Fruit fly (Drosophila melanogaster) whole organism, embryonic: ENCODE measurements around the gene Acf.

Experiments used
- Ada2b ChIP-seq: fragments of 200-800 bp; sonication (Bioruptor generic); IDR thresholded peaks from 2 replicates; pipeline ENCODE4 v1.3.6; 2022; ENCODE audit warnings: missing biosample characterization, missing genetic modification characterization
- Adf1 ChIP-seq: fragments of 200-800 bp; sonication (Bioruptor generic); IDR thresholded peaks from 2 replicates; pipeline ENCODE4 v1.3.6; 2022; ENCODE audit warnings: missing biosample characterization, missing genetic modification characterization
- Awh ChIP-seq: fragments of 200-800 bp; sonication (Bioruptor generic); IDR thresholded peaks from 2 replicates; pipeline ENCODE4, ENCODE4 v1.3.6; 2022; ENCODE audit warnings: missing biosample characterization, missing genetic modification characterization
- BEAF-32 ChIP-seq: fragments of 200-800 bp; sonication (Bioruptor generic); optimal IDR thresholded peaks from 3 replicates; lab custom pipeline; 2017; ENCODE audit warnings: missing biosample characterization, missing genetic modification characterization, mild to moderate bottlenecking, moderate library complexity, missing genetic modification reagents
- CG10979 ChIP-seq: fragments of 200-800 bp; sonication (Bioruptor generic); optimal IDR thresholded peaks from 2 replicates; lab custom pipeline; 2018; ENCODE audit warnings: missing biosample characterization, mild to moderate bottlenecking, missing genetic modification characterization, moderate library complexity
- CG11247 ChIP-seq: fragments of 200-800 bp; sonication (Bioruptor generic); IDR thresholded peaks from 2 replicates; pipeline ENCODE4 v1.3.6; 2022; ENCODE audit warnings: missing biosample characterization, missing genetic modification characterization
- CG11398 ChIP-seq: fragments of 200-800 bp; sonication (Bioruptor generic); optimal IDR thresholded peaks from 2 replicates; lab custom pipeline; 2016; ENCODE audit warnings: missing biosample characterization, missing genetic modification characterization
- CG1233 ChIP-seq: fragments of 200-800 bp; sonication (Bioruptor generic); optimal IDR thresholded peaks from 4 replicates; lab custom pipeline; 2018; ENCODE audit warnings: missing biosample characterization, mild to moderate bottlenecking, missing genetic modification characterization
- CG13424 ChIP-seq: fragments of 200-800 bp; sonication (Bioruptor generic); optimal IDR thresholded peaks from 2 replicates; lab custom pipeline; 2019; ENCODE audit warnings: missing biosample characterization, mild to moderate bottlenecking, missing genetic modification characterization, moderate library complexity
- CG15011 ChIP-seq: fragments of 200-800 bp; sonication (Bioruptor generic); optimal IDR thresholded peaks from 3 replicates; lab custom pipeline; 2018; ENCODE audit warnings: missing biosample characterization, mild to moderate bottlenecking, missing genetic modification characterization
- CG15269 ChIP-seq: fragments of 200-800 bp; sonication (Bioruptor generic); optimal IDR thresholded peaks from 2 replicates; lab custom pipeline; 2018; ENCODE audit warnings: missing biosample characterization, mild to moderate bottlenecking, missing genetic modification characterization, moderate library complexity
- CG15479 ChIP-seq: fragments of 200-800 bp; sonication (Bioruptor generic); optimal IDR thresholded peaks from 3 replicates; lab custom pipeline; 2019; ENCODE audit warnings: missing biosample characterization, mild to moderate bottlenecking, missing genetic modification characterization, moderate library complexity
- CG17612 ChIP-seq: fragments of 200-800 bp; sonication (Bioruptor generic); IDR thresholded peaks from 2 replicates; pipeline ENCODE4 v1.3.6; 2022; ENCODE audit warnings: missing biosample characterization, missing genetic modification characterization
- CG18599 ChIP-seq: fragments of 200-800 bp; sonication (Bioruptor generic); optimal IDR thresholded peaks from 3 replicates; lab custom pipeline; 2017; ENCODE audit warnings: missing biosample characterization, missing genetic modification characterization, mild to moderate bottlenecking, moderate library complexity, missing genetic modification reagents
- CG18764 ChIP-seq: fragments of 200-800 bp; sonication (Bioruptor generic); optimal IDR thresholded peaks from 3 replicates; lab custom pipeline; 2016; ENCODE audit warnings: missing biosample characterization, missing genetic modification characterization
- CG2875 ChIP-seq: fragments of 200-800 bp; sonication (Bioruptor generic); optimal IDR thresholded peaks from 2 replicates; lab custom pipeline; 2017; ENCODE audit warnings: missing biosample characterization, mild to moderate bottlenecking, missing genetic modification characterization, missing genetic modification reagents
- CG2889 ChIP-seq: fragments of 200-800 bp; sonication (Bioruptor generic); IDR thresholded peaks from 3 replicates; pipeline ENCODE4 v1.3.6; 2022; ENCODE audit warnings: missing biosample characterization, missing genetic modification characterization
- CG30020 ChIP-seq: fragments of 200-800 bp; optimal IDR thresholded peaks from 2 replicates; lab custom pipeline; 2019; ENCODE audit warnings: missing biosample characterization, mild to moderate bottlenecking, missing genetic modification characterization, moderate library complexity
- CG3065 ChIP-seq: fragments of 200-800 bp; sonication (Bioruptor generic); optimal IDR thresholded peaks from 2 replicates; lab custom pipeline; 2016; ENCODE audit warnings: missing biosample characterization, missing genetic modification characterization
- CG42726 ChIP-seq: fragments of 200-800 bp; sonication (Bioruptor generic); IDR thresholded peaks from 2 replicates; pipeline ENCODE4 v1.3.6; 2022; ENCODE audit warnings: missing biosample characterization, missing genetic modification characterization; ENCODE audit not compliant: partially characterized antibody
- CG4617 ChIP-seq: fragments of 200-800 bp; sonication (Bioruptor generic); optimal IDR thresholded peaks from 3 replicates; lab custom pipeline; 2016; ENCODE audit warnings: missing biosample characterization, missing genetic modification characterization, borderline replicate concordance
- CG8281 ChIP-seq: fragments of 200-800 bp; sonication (Bioruptor generic); optimal IDR thresholded peaks from 2 replicates; lab custom pipeline; 2018; ENCODE audit warnings: missing biosample characterization, mild to moderate bottlenecking, missing genetic modification characterization, moderate library complexity
- Deaf1 ChIP-seq: fragments of 200-800 bp; optimal IDR thresholded peaks from 3 replicates; lab custom pipeline; 2019; ENCODE audit warnings: missing biosample characterization, mild to moderate bottlenecking, missing genetic modification characterization, moderate library complexity
- Dip3 ChIP-seq: fragments of 200-800 bp; sonication (Bioruptor generic); optimal IDR thresholded peaks from 3 replicates; lab custom pipeline; 2016; ENCODE audit warnings: missing biosample characterization, missing genetic modification characterization
- Dp ChIP-seq: fragments of 200-800 bp; sonication (Bioruptor generic); optimal IDR thresholded peaks from 2 replicates; lab custom pipeline; 2018; ENCODE audit warnings: missing biosample characterization, mild to moderate bottlenecking, missing genetic modification characterization, moderate library complexity
- Gug ChIP-seq: fragments of 200-800 bp; sonication (Bioruptor generic); IDR thresholded peaks from 4 replicates; pipeline ENCODE4 v1.3.6; 2022; ENCODE audit warnings: missing biosample characterization, missing genetic modification characterization
- H15 ChIP-seq: fragments of 200-800 bp; sonication (Bioruptor generic); IDR thresholded peaks from 3 replicates; pipeline ENCODE4 v1.3.6; 2022; ENCODE audit warnings: missing biosample characterization, missing genetic modification characterization
- Hmx ChIP-seq: fragments of 200-800 bp; sonication (Bioruptor generic); optimal IDR thresholded peaks from 2 replicates; lab custom pipeline; 2016; ENCODE audit warnings: missing biosample characterization, missing genetic modification characterization
- Hr78 ChIP-seq, 2 experiments: fragments of 200-800 bp in 1 of 2; fragments of >200 bp in 1 of 2; sonication (Bioruptor generic) in 1 of 2; optimal IDR thresholded peaks; 2 replicates each; lab custom pipeline; 2017 to 2019; ENCODE audit warnings: missing biosample characterization in 2 of 2, missing genetic modification characterization in 2 of 2, mild to moderate bottlenecking in 1 of 2, moderate library complexity in 1 of 2
- Lpt ChIP-seq: fragments of >200 bp; optimal IDR thresholded peaks from 2 replicates; lab custom pipeline; 2018; ENCODE audit warnings: missing biosample characterization, missing genetic modification characterization
- Nf-YA ChIP-seq: fragments of 200-800 bp; sonication (Bioruptor generic); IDR thresholded peaks from 2 replicates; pipeline ENCODE4 v1.3.6; 2022; ENCODE audit warnings: missing biosample characterization, missing genetic modification characterization
- Nf-YB ChIP-seq: fragments of 200-800 bp; sonication (Bioruptor generic); optimal IDR thresholded peaks from 3 replicates; lab custom pipeline; 2019; ENCODE audit warnings: missing biosample characterization, mild to moderate bottlenecking, missing genetic modification characterization, moderate library complexity
- Pdp1 ChIP-seq, 2 experiments: fragments of 200-800 bp; sonication (Bioruptor generic); optimal IDR thresholded peaks; 3 replicates each; lab custom pipeline; 2016; ENCODE audit warnings: missing biosample characterization in 2 of 2, missing genetic modification characterization in 2 of 2, mild to moderate bottlenecking in 1 of 2, moderate library complexity in 1 of 2
- Sox100B ChIP-seq: fragments of 200-800 bp; sonication (Bioruptor generic); optimal IDR thresholded peaks from 3 replicates; lab custom pipeline; 2018; ENCODE audit warnings: missing biosample characterization, mild to moderate bottlenecking, missing genetic modification characterization
- Sry-δ ChIP-seq: fragments of 200-800 bp; sonication (Bioruptor generic); optimal IDR thresholded peaks from 2 replicates; lab custom pipeline; 2016; ENCODE audit warnings: missing biosample characterization, missing genetic modification characterization
- al ChIP-seq: fragments of 200-800 bp; sonication (Bioruptor generic); IDR thresholded peaks from 2 replicates; pipeline ENCODE4 v1.3.6; 2022; ENCODE audit warnings: missing biosample characterization, missing genetic modification characterization
- ash1 ChIP-seq: fragments of 200-800 bp; sonication (Bioruptor generic); optimal IDR thresholded peaks from 2 replicates; lab custom pipeline; 2018; ENCODE audit warnings: missing biosample characterization, mild to moderate bottlenecking, missing genetic modification characterization
- croc ChIP-seq: fragments of 200-800 bp; sonication (Bioruptor generic); conservative IDR thresholded peaks from 3 replicates; pipeline ENCODE4 v1.3.6; 2022; ENCODE audit warnings: missing biosample characterization, missing genetic modification characterization
- en ChIP-seq: fragments of 200-800 bp; sonication (Bioruptor generic); optimal IDR thresholded peaks from 2 replicates; lab custom pipeline; 2016; ENCODE audit warnings: missing biosample characterization, missing genetic modification characterization
- exex ChIP-seq: fragments of 200-800 bp; sonication (Bioruptor generic); optimal IDR thresholded peaks from 4 replicates; lab custom pipeline; 2018; ENCODE audit warnings: missing biosample characterization, mild to moderate bottlenecking, missing genetic modification characterization, moderate library complexity
- fd64A ChIP-seq: fragments of 200-800 bp; sonication (Bioruptor generic); optimal IDR thresholded peaks from 3 replicates; lab custom pipeline; 2018; ENCODE audit warnings: missing biosample characterization, mild to moderate bottlenecking, missing genetic modification characterization
- gcm2 ChIP-seq: fragments of 200-800 bp; sonication (Bioruptor generic); optimal IDR thresholded peaks from 2 replicates; lab custom pipeline; 2016; ENCODE audit warnings: missing biosample characterization, missing genetic modification characterization
- grau ChIP-seq: fragments of 200-800 bp; optimal IDR thresholded peaks from 3 replicates; lab custom pipeline; 2019; ENCODE audit warnings: missing biosample characterization, mild to moderate bottlenecking, missing genetic modification characterization, moderate library complexity
- nmo ChIP-seq: fragments of 200-800 bp; sonication (Bioruptor generic); optimal IDR thresholded peaks from 2 replicates; lab custom pipeline; 2018; ENCODE audit warnings: missing biosample characterization, mild to moderate bottlenecking, missing genetic modification characterization, moderate library complexity
- nom ChIP-seq: fragments of 200-800 bp; sonication (Bioruptor generic); optimal IDR thresholded peaks from 2 replicates; lab custom pipeline; 2017; ENCODE audit warnings: missing biosample characterization, missing genetic modification characterization, mild to moderate bottlenecking, moderate library complexity, missing genetic modification reagents
- pb ChIP-seq: fragments of 200-800 bp; sonication (Bioruptor generic); optimal IDR thresholded peaks from 3 replicates; lab custom pipeline; 2016; ENCODE audit warnings: missing biosample characterization, missing genetic modification characterization
- pnt ChIP-seq: fragments of 200-800 bp; sonication (Bioruptor generic); optimal IDR thresholded peaks from 3 replicates; lab custom pipeline; 2016; ENCODE audit warnings: missing biosample characterization, missing genetic modification characterization
- pros ChIP-seq: fragments of 200-800 bp; sonication (Bioruptor generic); optimal IDR thresholded peaks from 3 replicates; lab custom pipeline; 2019; ENCODE audit warnings: missing biosample characterization, mild to moderate bottlenecking, missing genetic modification characterization, moderate library complexity
- unc-4 ChIP-seq: fragments of 200-800 bp; sonication (Bioruptor generic); IDR thresholded peaks from 2 replicates; pipeline ENCODE4 v1.3.6; 2022; ENCODE audit warnings: missing biosample characterization, missing genetic modification characterization; ENCODE audit not compliant: partially characterized antibody
- yki ChIP-seq: fragments of >200 bp; optimal IDR thresholded peaks from 3 replicates; lab custom pipeline; 2018

Acf gene

dm6 chr3R:31744044-31744652 lies 49.6 kb upstream of the Acf start, which contains the start of gene CG1896 (continued):
- TF ChIP-seq CG10979 (tag; lab: Kevin White, UChicago) (peak; percentile 21), ash1 (GFP tag; lab: Kevin White, UChicago) (no peak), Adf1 (GFP tag; lab: Robert Waterston, UW) (no peak), Hr78 (GFP tag; optimal IDR thresholded peaks at IDR 0.05; lab: Kevin White, UChicago) (no peak), Lpt (no peak), Hmx (GFP tag; lab: Kevin White, UChicago) (no peak), Gug (0 out of 4 replicates have a peak, but pooled peaks have one; percentile 16), CG8281 (tag; lab: Kevin White, UChicago) (no peak), Nf-YA (GFP tag; lab: Robert Waterston, UW) (peak; percentile 30; the same call in 1 of the 2 replicates), CG1233 (GFP tag; lab: Kevin White, UChicago) (peak; percentile 39), CG4617 (GFP tag; lab: Kevin White, UChicago) (peak; percentile 40), Sry-δ (GFP tag; lab: Kevin White, UChicago) (no peak), H15 (peak; percentile 13; the same call in 1 of the 3 replicates), croc (GFP tag; lab: Robert Waterston, UW) (peak; percentile 28; the same call in 1 of the 3 replicates), pb (GFP tag; lab: Kevin White, UChicago) (no peak), Sox100B (no peak), CG11247 (GFP tag; lab: Robert Waterston, UW) (no peak), BEAF-32 (no peak), yki (lab: Kevin White, UChicago) (no peak), Deaf1 (peak; percentile 2), nom (GFP tag; lab: Kevin White, UChicago) (no peak), CG42726 (GFP tag; lab: Robert Waterston, UW) (no peak), pros (no peak), CG13424 (tag; lab: Kevin White, UChicago) (peak; percentile 24), exex (tag; lab: Kevin White, UChicago) (no peak), CG15011 (GFP tag; lab: Kevin White, UChicago) (no peak), Pdp1 (GFP tag; optimal IDR thresholded peaks at IDR 0.05; lab: Kevin White, UChicago) (no peak), fd64A (GFP tag; lab: Kevin White, UChicago) (no peak), CG15479 (GFP tag; lab: Kevin White, UChicago) (no peak), CG18764 (GFP tag; lab: Kevin White, UChicago) (peak; percentile 23), CG2889 (GFP tag; lab: Robert Waterston, UW) (no peak), grau (tag; lab: Kevin White, UChicago) (peak; percentile 29), unc-4 (GFP tag; lab: Robert Waterston, UW) (no peak), Nf-YB (GFP tag; lab: Kevin White, UChicago) (no peak), CG2875 (GFP tag; lab: Kevin White, UChicago) (peak; percentile 0), CG18599 (peak; percentile 62), CG30020 (no peak), pnt (GFP tag; lab: Kevin White, UChicago) (no peak), Awh (GFP tag; lab: Robert Waterston, UW) (no peak), CG3065 (no peak), Dip3 (GFP tag; lab: Kevin White, UChicago) (peak; percentile 28), Ada2b (0 out of 2 replicates have a peak, but pooled peaks have one; percentile 32), CG15269 (tag; lab: Kevin White, UChicago) (peak; percentile 36), al (GFP tag; lab: Robert Waterston, UW) (no peak), nmo (GFP tag; lab: Kevin White, UChicago) (peak; percentile 38), gcm2 (GFP tag; lab: Kevin White, UChicago) (no peak), Dp (no peak), en (GFP tag; lab: Kevin White, UChicago) (no peak), CG11398 (GFP tag; lab: Kevin White, UChicago) (no peak), CG17612 (GFP tag; lab: Robert Waterston, UW) (no peak)
